Fruit fly (Drosophila melanogaster) whole organism, wandering third instar larva: Measurements from ENCODE around the gene Rcc1.

ENCODE experiments used
- Abd-B ChIP-seq: fragments of >200 bp; optimal IDR thresholded peaks from 2 replicates; lab custom pipeline; 2017; ENCODE audit warnings: missing biosample characterization, missing genetic modification characterization
- CG9705 ChIP-seq: fragments of 200-800 bp; sonication (Bioruptor generic); optimal IDR thresholded peaks from 2 replicates; lab custom pipeline; 2018; ENCODE audit warnings: missing biosample characterization, mild to moderate bottlenecking, missing genetic modification characterization
- Jra ChIP-seq: sonication (Bioruptor generic); optimal IDR thresholded peaks from 2 replicates; lab custom pipeline; 2016; ENCODE audit warnings: missing biosample characterization, missing genetic modification characterization
- foxo ChIP-seq, 2 experiments: fragments of 200-800 bp; sonication (Bioruptor generic); optimal IDR thresholded peaks; 2 replicates in 1 of 2; 3 replicates in 1 of 2; lab custom pipeline; 2016 to 2017; ENCODE audit warnings: missing biosample characterization in 2 of 2, missing genetic modification characterization in 2 of 2
- h ChIP-seq: fragments of 200-800 bp; sonication (Bioruptor generic); optimal IDR thresholded peaks from 3 replicates; lab custom pipeline; 2016; ENCODE audit warnings: missing biosample characterization, mild to moderate bottlenecking, missing genetic modification characterization
- psq ChIP-seq: fragments of 200-800 bp; sonication (Bioruptor generic); optimal IDR thresholded peaks from 3 replicates; lab custom pipeline; 2017; ENCODE audit warnings: missing biosample characterization, mild to moderate bottlenecking, missing genetic modification characterization, moderate library complexity

- no peak for TF ChIP-seq foxo (GFP tag; optimal IDR thresholded peaks at IDR 0.05; lab: Kevin White, UChicago)
- TF ChIP-seq Jra (GFP tag; lab: Kevin White, UChicago): no peak
- no peak for TF ChIP-seq h (GFP tag; lab: Kevin White, UChicago)
- no peak for TF ChIP-seq psq (GFP tag; lab: Kevin White, UChicago)
- no peak for TF ChIP-seq Abd-B
- no peak for TF ChIP-seq CG9705
Measured at dm6 chr3L:5969122-5969521, 36.5 kb upstream of the Rcc1 start.
